Fruit fly (Drosophila melanogaster): Measurements from ENCODE around the gene Der-2.

Der-2 gene

dm6 chr3R:16454192-16454591 is 29.8 kb downstream of the Der-2 start, which contains the start of gene CG10405:
CG10405 (plus strand) TSS chr3R:16454492.
- TF ChIP-seq pdm3 (GFP tag; optimal IDR thresholded peaks at IDR 0.05) (no peak), Ets21C (GFP tag; optimal IDR thresholded peaks at IDR 0.05) (no peak), CG11762 (GFP tag; optimal IDR thresholded peaks at IDR 0.05; ENCODE audit: insufficient read depth) (no peak), CG32006 (GFP tag; optimal IDR thresholded peaks at IDR 0.05) (no peak), Sox14 (GFP tag; optimal IDR thresholded peaks at IDR 0.05) (no peak), net (GFP tag; optimal IDR thresholded peaks at IDR 0.05) (no peak), achi (GFP tag; optimal IDR thresholded peaks at IDR 0.05) (no peak), CG11902 (GFP tag; optimal IDR thresholded peaks at IDR 0.05) (no peak), CG9139 (GFP tag; optimal IDR thresholded peaks at IDR 0.05) (no peak), Eip78C (GFP tag) (no peak), CG6792 (GFP tag; optimal IDR thresholded peaks at IDR 0.05) (no peak), CG1621 (tag; optimal IDR thresholded peaks at IDR 0.05) (no peak), CG3032 (tag; optimal IDR thresholded peaks at IDR 0.05) (no peak), Ets96B (tag; optimal IDR thresholded peaks at IDR 0.05) (no peak), CG10669 (GFP tag; optimal IDR thresholded peaks at IDR 0.05) (no peak), eg (GFP tag; IDR thresholded peaks at IDR 0.05) (no peak), CG15336 (GFP tag; IDR thresholded peaks at IDR 0.05) (no peak), dsx (GFP tag; optimal IDR thresholded peaks at IDR 0.05; ENCODE audit: poor library complexity, severe bottlenecking) (no peak), Hr39 (GFP tag; optimal IDR thresholded peaks at IDR 0.05) (no peak), esn (GFP tag; optimal IDR thresholded peaks at IDR 0.05) (no peak)

DNA sequence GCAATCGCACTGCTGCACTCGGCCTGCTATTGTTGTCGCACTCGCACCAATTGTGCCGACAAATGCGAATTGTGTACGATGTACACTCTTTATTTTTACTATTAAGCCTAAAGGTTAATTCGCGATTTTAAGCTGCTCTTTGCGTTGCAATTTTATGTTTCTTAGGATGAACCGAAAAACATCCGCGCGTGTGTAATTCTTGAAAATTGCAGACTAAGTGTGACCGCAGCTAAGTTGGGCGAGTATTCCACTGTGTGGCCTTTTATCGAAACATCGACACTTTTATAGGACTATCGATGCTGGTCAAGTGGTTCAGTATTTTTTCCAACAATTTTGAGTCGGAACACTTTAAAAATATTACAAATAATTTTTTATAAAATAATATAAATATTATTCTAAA is 30.4 kb downstream of the Der-2 start, which contains the start of gene Pak3:
TSS of gene Pak3 (minus strand) at position 225 of the 400 bp plus-strand sequence.
- TF ChIP-seq CG11902 (GFP tag; optimal IDR thresholded peaks at IDR 0.05) = no peak
- peak; percentile 16 for TF ChIP-seq CG6854 (GFP tag; optimal IDR thresholded peaks at IDR 0.05)
- no peak for TF ChIP-seq CG6276 (GFP tag; optimal IDR thresholded peaks at IDR 0.05)
- TF ChIP-seq CG8119 (GFP tag; IDR thresholded peaks at IDR 0.05) = no peak
- TF ChIP-seq CG16779 (tag; optimal IDR thresholded peaks at IDR 0.05) = no peak

dm6 chr3R:16452954-16453587 is 31.0 kb downstream of the Der-2 start:
- TF ChIP-seq Blimp-1 (GFP tag; optimal IDR thresholded peaks at IDR 0.05) (peak; percentile 20), Ets96B (tag; optimal IDR thresholded peaks at IDR 0.05) (no peak), ss (GFP tag; optimal IDR thresholded peaks at IDR 0.05) (peak in 1 of 2 experiments; percentile 40), vri (GFP tag; optimal IDR thresholded peaks at IDR 0.05) (peak; percentile 24), CG15336 (GFP tag; IDR thresholded peaks at IDR 0.05) (0 out of 2 replicates have a peak, but pooled peaks have one; percentile 26), CG6854 (GFP tag; optimal IDR thresholded peaks at IDR 0.05) (peak; percentile 46), Sox102F (GFP tag; optimal IDR thresholded peaks at IDR 0.05) (no peak), Sox14 (GFP tag; optimal IDR thresholded peaks at IDR 0.05) (peak; percentile 40), Eip78C (GFP tag) (peak; percentile 45)

dm6 chr3R:16449187-16449973 is 34.6 kb downstream of the Der-2 start:
- TF ChIP-seq CG15336 (GFP tag; IDR thresholded peaks at IDR 0.05) = peak; percentile 96
- peak; percentile 99 for TF ChIP-seq CG6163 (GFP tag; IDR thresholded peaks at IDR 0.05)
- TF ChIP-seq Sox14 (GFP tag; optimal IDR thresholded peaks at IDR 0.05) = peak; percentile 99
- TF ChIP-seq esn (GFP tag; optimal IDR thresholded peaks at IDR 0.05) = peak; percentile 92
- peak; percentile 92 for TF ChIP-seq Hr38 (GFP tag; optimal IDR thresholded peaks at IDR 0.05)
- TF ChIP-seq CG6792 (GFP tag; optimal IDR thresholded peaks at IDR 0.05) = peak; percentile 97
- peak; percentile 99 for TF ChIP-seq CG10669 (GFP tag; optimal IDR thresholded peaks at IDR 0.05)
- TF ChIP-seq CG6276 (GFP tag; optimal IDR thresholded peaks at IDR 0.05) = peak; percentile 89
- peak; percentile 93 for TF ChIP-seq CG8119 (GFP tag; IDR thresholded peaks at IDR 0.05)
- peak; percentile 92 for TF ChIP-seq CG34406 (GFP tag; optimal IDR thresholded peaks at IDR 0.05)
- peak; percentile 94 for TF ChIP-seq CG16779 (tag; optimal IDR thresholded peaks at IDR 0.05)
- TF ChIP-seq spab (GFP tag; optimal IDR thresholded peaks at IDR 0.05) = peak; percentile 99
- peak; percentile 56 for TF ChIP-seq vri (GFP tag; optimal IDR thresholded peaks at IDR 0.05)
- no peak for TF ChIP-seq Smox (GFP tag; optimal IDR thresholded peaks at IDR 0.05)
- TF ChIP-seq Ets96B (tag; optimal IDR thresholded peaks at IDR 0.05) = peak; percentile 99
- peak; percentile 98 for TF ChIP-seq ss (GFP tag; optimal IDR thresholded peaks at IDR 0.05)
- no peak for TF ChIP-seq Eip93F (GFP tag; optimal IDR thresholded peaks at IDR 0.05)
- peak; percentile 98 for TF ChIP-seq CG4318 (GFP tag; optimal IDR thresholded peaks at IDR 0.05)
- TF ChIP-seq CG10631 (GFP tag; optimal IDR thresholded peaks at IDR 0.05) = peak; percentile 99
- peak; percentile 87 for TF ChIP-seq Met (GFP tag; optimal IDR thresholded peaks at IDR 0.05)
- TF ChIP-seq Ets21C (GFP tag; optimal IDR thresholded peaks at IDR 0.05) = peak; percentile 86
- peak; percentile 93 for TF ChIP-seq CG8632 (GFP tag; optimal IDR thresholded peaks at IDR 0.05)
- TF ChIP-seq Gug (GFP tag; IDR thresholded peaks at IDR 0.05) = peak; percentile 99
- TF ChIP-seq fd85E (GFP tag; optimal IDR thresholded peaks at IDR 0.05) = peak; percentile 76
- TF ChIP-seq achi (GFP tag; optimal IDR thresholded peaks at IDR 0.05) = peak; percentile 97
- TF ChIP-seq Sox102F (GFP tag; optimal IDR thresholded peaks at IDR 0.05) = peak; percentile 81
- TF ChIP-seq Blimp-1 (GFP tag; optimal IDR thresholded peaks at IDR 0.05) = peak; percentile 37

Measured in whole organism, prepupa.